Worm (Caenorhabditis elegans) whole organism, L2 larva: Measurements from ENCODE around the gene K07H8.11.

ENCODE experiments used
- ceh-16 ChIP-seq: fragments of 150-350 bp; optimal IDR thresholded peaks from 2 replicates; lab custom pipeline; 2014; ENCODE audit warnings: missing biosample characterization, missing genetic modification characterization
- egl-27 ChIP-seq: sonication (generic microtip); optimal IDR thresholded peaks from 3 replicates; lab custom pipeline; 2017; ENCODE audit warnings: missing biosample characterization, missing genetic modification reagents, missing genetic modification characterization
- nhr-25 ChIP-seq: fragments of 150-350 bp; sonication (generic microtip); optimal IDR thresholded peaks from 3 replicates; lab custom pipeline; 2014; ENCODE audit warnings: missing biosample characterization, missing genetic modification characterization
- ztf-11 ChIP-seq: sonication (generic microtip); optimal IDR thresholded peaks from 2 replicates; lab custom pipeline; 2017; ENCODE audit warnings: missing biosample characterization, missing genetic modification characterization

ce11 chrIV:8226474-8226873 is 48.7 kb downstream of the K07H8.11 start:
- no peak for TF ChIP-seq nhr-25
- no peak for TF ChIP-seq ceh-16
- no peak for TF ChIP-seq egl-27 (tag; lab: Kevin White, UChicago)
- no peak for TF ChIP-seq ztf-11 (tag; lab: Kevin White, UChicago)
